Fruit fly (Drosophila melanogaster): ENCODE data around the gene AgmNAT.
A peak's percentile ranks its signal among the peaks of the same experiment; 100 is the strongest.

AgmNAT gene

dm6 chrX:5852677-5853076 is 37.1 kb upstream of the AgmNAT start:
- TF ChIP-seq row (GFP tag; IDR thresholded peaks at IDR 0.05) (peak; percentile 54), CG11504 (tag; optimal IDR thresholded peaks at IDR 0.05) (peak; percentile 49), TFAM (GFP tag; optimal IDR thresholded peaks at IDR 0.05) (no peak), slbo (GFP tag; IDR thresholded peaks at IDR 0.05) (peak; percentile 38; the same call in 1 of the 2 replicates), unpg (GFP tag; optimal IDR thresholded peaks at IDR 0.05) (peak; percentile 10), bcd (GFP tag; optimal IDR thresholded peaks at IDR 0.05) (no peak), gcm2 (GFP tag; optimal IDR thresholded peaks at IDR 0.05) (no peak), Atf3 (GFP tag; optimal IDR thresholded peaks at IDR 0.05) (no peak), p53 (GFP tag; optimal IDR thresholded peaks at IDR 0.05) (no peak), inv (GFP tag; IDR thresholded peaks at IDR 0.05; ENCODE audit: partially characterized antibody) (no peak), CG13624 (GFP tag; optimal IDR thresholded peaks at IDR 0.05) (no peak), CG18764 (GFP tag; optimal IDR thresholded peaks at IDR 0.05) (no peak), phol (tag; optimal IDR thresholded peaks at IDR 0.05) (peak; percentile 18), CG15514 (GFP tag; optimal IDR thresholded peaks at IDR 0.05) (peak; percentile 0), pros (GFP tag; optimal IDR thresholded peaks at IDR 0.05) (no peak), CG8290 (GFP tag; optimal IDR thresholded peaks at IDR 0.05) (no peak), CG8290 (tag; optimal IDR thresholded peaks at IDR 0.05) (no peak), esg (GFP tag; conservative IDR thresholded peaks at IDR 0.05) (0 out of 2 replicates have a peak, but pooled peaks have one; percentile 14), sd (tag; optimal IDR thresholded peaks at IDR 0.05) (no peak), CG16815 (GFP tag; optimal IDR thresholded peaks at IDR 0.05) (no peak), CG1832 (GFP tag; optimal IDR thresholded peaks at IDR 0.05) (no peak), CG15269 (tag; optimal IDR thresholded peaks at IDR 0.05) (peak; percentile 8), CG18011 (GFP tag; optimal IDR thresholded peaks at IDR 0.05) (no peak), CG34224 (GFP tag; IDR thresholded peaks at IDR 0.05; ENCODE audit: partially characterized antibody) (no peak), CG33557 (GFP tag; optimal IDR thresholded peaks at IDR 0.05) (no peak), Kr (GFP tag; optimal IDR thresholded peaks at IDR 0.05) (no peak), CG14710 (tag; optimal IDR thresholded peaks at IDR 0.05) (peak; percentile 2), CG17359 (tag; optimal IDR thresholded peaks at IDR 0.05) (peak; percentile 29), zen (tag; optimal IDR thresholded peaks at IDR 0.05) (peak; percentile 18), Blimp-1 (GFP tag; optimal IDR thresholded peaks at IDR 0.05) (peak; percentile 12), tll (GFP tag; optimal IDR thresholded peaks at IDR 0.05) (no peak), ham (GFP tag; IDR thresholded peaks at IDR 0.05) (no peak), CG12104 (GFP tag; optimal IDR thresholded peaks at IDR 0.05) (no peak), CG9437 (GFP tag; optimal IDR thresholded peaks at IDR 0.05) (no peak), CG8944 (GFP tag; optimal IDR thresholded peaks at IDR 0.05) (no peak), CG31441 (GFP tag; IDR thresholded peaks at IDR 0.05) (0 out of 2 replicates have a peak, but pooled peaks have one; percentile 27), CG2712 (tag; optimal IDR thresholded peaks at IDR 0.05) (peak; percentile 30), CG6791 (GFP tag; IDR thresholded peaks at IDR 0.05; ENCODE audit: partially characterized antibody) (no peak), CG10959 (GFP tag; IDR thresholded peaks at IDR 0.05) (0 out of 2 replicates have a peak, but pooled peaks have one; percentile 16), gce (GFP tag; IDR thresholded peaks at IDR 0.05) (no peak), CG10979 (tag; optimal IDR thresholded peaks at IDR 0.05) (no peak), CG6272 (GFP tag; IDR thresholded peaks at IDR 0.05) (no peak), prd (optimal IDR thresholded peaks at IDR 0.05) (no peak), prd (GFP tag; IDR thresholded peaks at IDR 0.05) (peak; percentile 50; the same call in 2 of the 3 replicates), CG2889 (GFP tag; IDR thresholded peaks at IDR 0.05) (no peak), vvl (GFP tag; IDR thresholded peaks at IDR 0.05) (no peak), lab (GFP tag; optimal IDR thresholded peaks at IDR 0.05) (peak; percentile 48), fd96Cb (tag; optimal IDR thresholded peaks at IDR 0.05) (peak; percentile 14), ftz-f1 (GFP tag; optimal IDR thresholded peaks at IDR 0.05) (no peak), CG13424 (tag; optimal IDR thresholded peaks at IDR 0.05) (peak; percentile 1)
